Worm (Caenorhabditis elegans) whole organism, early embryonic: ENCODE data around the gene C32D5.14.

Source experiments
- B0310.2 ChIP-seq: sonication (generic microtip); optimal IDR thresholded peaks from 2 replicates; lab custom pipeline; 2016; ENCODE audit warnings: mild to moderate bottlenecking, missing genetic modification characterization, missing compliant biosample characterization
- F13C5.2 ChIP-seq: sonication (generic microtip); optimal IDR thresholded peaks from 2 replicates; lab custom pipeline; 2017; ENCODE audit warnings: mild to moderate bottlenecking, missing genetic modification characterization, inconsistent platforms, missing compliant biosample characterization
- aly-1 ChIP-seq: sonication (generic microtip); optimal IDR thresholded peaks from 2 replicates; lab custom pipeline; 2016; ENCODE audit warnings: missing genetic modification characterization, missing compliant biosample characterization
- ama-1 ChIP-seq: fragments of 150-350 bp; optimal IDR thresholded peaks from 2 replicates; lab custom pipeline; 2014
- ceh-13 ChIP-seq: fragments of 200-800 bp; sonication (Bioruptor generic); optimal IDR thresholded peaks from 2 replicates; lab custom pipeline; 2018; ENCODE audit warnings: mild to moderate bottlenecking, missing genetic modification characterization, missing compliant biosample characterization
- ceh-36 ChIP-seq: sonication (generic microtip); optimal IDR thresholded peaks from 2 replicates; lab custom pipeline; 2016; ENCODE audit warnings: missing genetic modification characterization, inconsistent platforms, missing compliant biosample characterization
- ets-7 ChIP-seq: sonication (generic microtip); optimal IDR thresholded peaks from 2 replicates; lab custom pipeline; 2016; ENCODE audit warnings: missing genotype, missing genetic modification characterization, missing compliant biosample characterization
- hmg-4 ChIP-seq: fragments of 200-800 bp; sonication (Bioruptor generic); optimal IDR thresholded peaks from 2 replicates; lab custom pipeline; 2018; ENCODE audit warnings: mild to moderate bottlenecking, missing genetic modification characterization, missing compliant biosample characterization
- hnd-1 ChIP-seq: sonication (generic microtip); optimal IDR thresholded peaks from 2 replicates; lab custom pipeline; 2016; ENCODE audit warnings: missing genetic modification characterization, missing compliant biosample characterization
- pes-1 ChIP-seq: fragments of 200-800 bp; sonication (Bioruptor generic); IDR thresholded peaks from 2 replicates; pipeline ENCODE4 v1.3.6; 2022; ENCODE audit warnings: missing genetic modification reagents, missing genetic modification characterization, missing compliant biosample characterization
- scrt-1 ChIP-seq: fragments of 200-800 bp; sonication (Bioruptor generic); IDR thresholded peaks from 2 replicates; pipeline ENCODE4 v1.3.6; 2022; ENCODE audit warnings: missing genetic modification characterization, missing compliant biosample characterization
- tbx-37 ChIP-seq: fragments of 200-800 bp; sonication (Bioruptor generic); conservative IDR thresholded peaks from 2 replicates; pipeline ENCODE4 v1.3.6; 2022; ENCODE audit warnings: missing genetic modification reagents, missing genetic modification characterization, missing compliant biosample characterization

DNA sequence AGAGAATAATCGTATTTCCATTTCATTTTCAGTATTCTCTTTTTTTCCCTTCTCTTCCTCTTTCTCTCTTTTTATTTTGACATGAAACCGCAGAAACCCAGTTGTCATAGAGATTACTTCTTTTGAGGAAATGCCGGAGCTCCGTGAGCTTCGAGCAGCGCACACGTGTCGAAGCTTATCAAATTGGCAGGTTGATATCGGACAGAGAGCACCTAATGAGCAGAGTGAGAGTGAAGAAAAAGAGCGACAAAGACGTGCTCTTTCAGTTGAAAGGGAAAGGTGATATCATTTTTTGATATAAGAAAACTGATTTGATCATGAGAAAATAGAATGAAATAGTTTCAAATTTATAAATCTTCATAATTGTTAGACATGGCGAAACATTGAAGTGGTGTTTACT, at the start of gene C32D5.14:
- no peak for TF ChIP-seq hmg-4 (GFP tag; lab: Kevin White, UChicago)
- TF ChIP-seq ama-1, result no peak
- TF ChIP-seq tbx-37, result no peak
- TF ChIP-seq B0310.2, result no peak
- no peak for TF ChIP-seq aly-1 (tag; lab: Kevin White, UChicago)
- no peak for TF ChIP-seq ceh-13 (GFP tag; lab: Kevin White, UChicago)
- no peak for TF ChIP-seq ceh-36 (tag; lab: Kevin White, UChicago)
- no peak for TF ChIP-seq hnd-1
- TF ChIP-seq ets-7 (tag; lab: Kevin White, UChicago), result no peak
- no peak for TF ChIP-seq F13C5.2 (tag; lab: Kevin White, UChicago)
- no peak for TF ChIP-seq pes-1 (GFP tag; lab: Robert Waterston, UW)
- no peak for TF ChIP-seq scrt-1 (GFP tag; lab: Robert Waterston, UW)
